Worm (Caenorhabditis elegans): ENCODE measurements around the gene elpc-4.

elpc-4 gene

DNA sequence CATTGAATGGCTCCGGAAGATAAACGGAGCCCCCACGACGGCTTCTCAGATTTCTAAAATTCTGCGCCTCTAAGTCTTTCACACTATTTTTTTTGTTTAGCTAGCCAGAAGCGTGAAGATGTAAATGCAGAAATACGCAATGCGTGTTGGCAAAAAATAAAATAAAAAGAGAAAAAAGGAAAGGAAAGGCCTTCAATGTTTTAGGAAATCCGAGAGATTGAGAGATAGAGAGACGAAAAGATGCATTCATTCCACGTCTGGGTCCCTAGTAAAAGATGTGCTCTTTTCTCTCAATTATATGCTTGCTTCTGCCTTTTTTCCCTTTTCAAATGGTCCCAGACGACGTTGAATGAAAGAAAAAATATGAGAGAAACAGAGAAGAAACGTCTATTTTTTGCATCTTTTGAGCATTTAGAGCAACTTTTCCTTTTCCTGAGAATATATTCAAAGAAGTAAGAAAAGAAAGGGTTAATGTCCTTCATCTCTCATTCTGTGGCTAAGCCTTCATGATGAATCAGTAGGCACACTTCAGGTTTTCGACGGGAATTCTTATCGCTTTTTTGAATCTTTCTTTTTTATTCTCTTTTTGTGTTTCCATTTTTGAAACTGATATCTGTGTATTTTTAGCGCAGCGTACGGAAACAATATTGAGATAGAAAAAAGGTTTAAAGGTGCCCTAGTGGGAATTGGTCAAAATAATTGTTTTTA lies 24.0 kb downstream of the elpc-4 start:
- no peak for TF ChIP-seq gmeb-1 (tag; optimal IDR thresholded peaks at IDR 0.05)
- TF ChIP-seq crh-2 (tag; optimal IDR thresholded peaks at IDR 0.05): peak; percentile 57
- TF ChIP-seq F13H6.1 (tag; optimal IDR thresholded peaks at IDR 0.05): peak; percentile 55
- no peak for TF ChIP-seq ceh-82 (tag; optimal IDR thresholded peaks at IDR 0.05)
- peak; percentile 8 for TF ChIP-seq Y55F3AM.14 (GFP tag; optimal IDR thresholded peaks at IDR 0.05)
- peak; percentile 28 for TF ChIP-seq mab-5 (tag; optimal IDR thresholded peaks at IDR 0.05)
- TF ChIP-seq R02D3.7 (tag; optimal IDR thresholded peaks at IDR 0.05): no peak
- TF ChIP-seq C34F6.9 (tag; optimal IDR thresholded peaks at IDR 0.05): peak; percentile 64
- peak; percentile 24 for TF ChIP-seq sma-9 (GFP tag; optimal IDR thresholded peaks at IDR 0.05)
- no peak for TF ChIP-seq sma-9 (tag; optimal IDR thresholded peaks at IDR 0.05)
- peak; percentile 29 for TF ChIP-seq lin-13 (GFP tag; optimal IDR thresholded peaks at IDR 0.05)
- TF ChIP-seq lsy-2 (tag; optimal IDR thresholded peaks at IDR 0.05): peak; percentile 25 to 53
- TF ChIP-seq nhr-129 (tag; optimal IDR thresholded peaks at IDR 0.05): peak; percentile 36
- TF ChIP-seq mdl-1 (tag; optimal IDR thresholded peaks at IDR 0.05): peak in 1 of 2 experiments; percentile 49
- TF ChIP-seq unc-55 (GFP tag; optimal IDR thresholded peaks at IDR 0.05): peak; percentile 65
- TF ChIP-seq nhr-237 (tag; optimal IDR thresholded peaks at IDR 0.05): no peak
- peak; percentile 53 for TF ChIP-seq zag-1 (tag; optimal IDR thresholded peaks at IDR 0.05)
- TF ChIP-seq peb-1 (tag; optimal IDR thresholded peaks at IDR 0.05): no peak

DNA sequence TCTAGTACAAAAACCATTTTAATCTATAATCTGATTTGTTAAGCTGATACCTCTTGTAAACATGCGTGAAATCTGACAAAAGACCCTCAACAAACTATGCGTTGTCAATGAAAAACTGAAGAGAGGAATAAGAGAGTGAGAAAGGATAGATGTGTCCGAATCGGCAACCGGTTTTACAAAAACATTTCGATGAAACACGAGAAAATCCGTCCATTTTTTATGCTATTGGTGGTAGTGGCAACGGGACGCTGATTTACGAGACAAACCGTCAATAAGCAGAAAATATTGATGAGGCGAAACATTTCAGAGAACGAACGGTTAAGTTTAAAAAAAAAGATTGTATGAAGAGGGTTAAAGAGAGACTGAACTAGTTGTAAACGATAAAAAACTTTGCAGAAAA lies 25.2 kb downstream of the elpc-4 start:
- TF ChIP-seq nhr-129 (tag; optimal IDR thresholded peaks at IDR 0.05): peak; percentile 10
- no peak for TF ChIP-seq nhr-12 (tag; optimal IDR thresholded peaks at IDR 0.05)
- peak; percentile 10 for TF ChIP-seq F13H6.1 (tag; optimal IDR thresholded peaks at IDR 0.05)
- TF ChIP-seq fos-1 (tag; optimal IDR thresholded peaks at IDR 0.05): peak; percentile 33
- TF ChIP-seq sma-9 (GFP tag; optimal IDR thresholded peaks at IDR 0.05): peak; percentile 48
- no peak for TF ChIP-seq sma-9 (tag; optimal IDR thresholded peaks at IDR 0.05)
- TF ChIP-seq nhr-237 (tag; optimal IDR thresholded peaks at IDR 0.05): no peak
- peak; percentile 81 for TF ChIP-seq nhr-25 (tag; optimal IDR thresholded peaks at IDR 0.05)
- no peak for TF ChIP-seq snpc-4 (tag; optimal IDR thresholded peaks at IDR 0.05)
- TF ChIP-seq nhr-6 (tag; optimal IDR thresholded peaks at IDR 0.05): peak; percentile 16
- TF ChIP-seq crh-2 (tag; optimal IDR thresholded peaks at IDR 0.05): peak; percentile 26
- peak; percentile 31 for TF ChIP-seq sma-3 (GFP tag; optimal IDR thresholded peaks at IDR 0.05)
- peak; percentile 46 for TF ChIP-seq nhr-21 (tag; optimal IDR thresholded peaks at IDR 0.05)
- no peak for TF ChIP-seq sem-4 (tag; optimal IDR thresholded peaks at IDR 0.05)

DNA sequence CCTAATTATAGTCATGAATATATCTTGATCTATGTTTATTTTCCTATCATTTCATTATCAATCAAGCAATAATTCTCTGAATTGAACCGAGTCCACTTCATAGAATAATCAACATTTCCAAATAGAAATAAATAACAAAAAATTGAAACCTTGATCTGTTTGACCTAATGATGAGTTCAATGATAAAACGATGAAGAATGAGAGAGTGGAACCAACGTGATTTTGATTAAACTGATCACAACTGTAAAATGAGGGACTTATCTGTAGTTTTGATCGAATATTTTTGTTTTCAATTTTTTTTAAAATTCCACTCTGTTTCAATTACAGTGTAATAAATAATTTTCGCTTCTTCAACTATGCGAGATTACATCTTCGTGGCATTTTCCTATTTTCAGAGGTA lies 26.1 kb downstream of the elpc-4 start:
- TF ChIP-seq elt-3 (tag; optimal IDR thresholded peaks at IDR 0.05) (no peak), sma-9 (GFP tag; optimal IDR thresholded peaks at IDR 0.05) (peak; percentile 66), sma-9 (tag; optimal IDR thresholded peaks at IDR 0.05) (no peak), nhr-25 (tag; optimal IDR thresholded peaks at IDR 0.05) (peak; percentile 68), C34F6.9 (tag; optimal IDR thresholded peaks at IDR 0.05) (no peak), blmp-1 (tag; optimal IDR thresholded peaks at IDR 0.05; ENCODE audit: insufficient read depth) (peak; percentile 16), mbf-1 (tag; optimal IDR thresholded peaks at IDR 0.05) (no peak), nhr-21 (tag; optimal IDR thresholded peaks at IDR 0.05) (peak; percentile 13), Y55F3AM.14 (GFP tag; optimal IDR thresholded peaks at IDR 0.05) (no peak), aly-2 (tag; optimal IDR thresholded peaks at IDR 0.05) (no peak), nhr-23 (tag; optimal IDR thresholded peaks at IDR 0.05) (no peak), dmd-4 (tag; optimal IDR thresholded peaks at IDR 0.05) (no peak), ZK546.5 (tag; optimal IDR thresholded peaks at IDR 0.05) (no peak)

DNA sequence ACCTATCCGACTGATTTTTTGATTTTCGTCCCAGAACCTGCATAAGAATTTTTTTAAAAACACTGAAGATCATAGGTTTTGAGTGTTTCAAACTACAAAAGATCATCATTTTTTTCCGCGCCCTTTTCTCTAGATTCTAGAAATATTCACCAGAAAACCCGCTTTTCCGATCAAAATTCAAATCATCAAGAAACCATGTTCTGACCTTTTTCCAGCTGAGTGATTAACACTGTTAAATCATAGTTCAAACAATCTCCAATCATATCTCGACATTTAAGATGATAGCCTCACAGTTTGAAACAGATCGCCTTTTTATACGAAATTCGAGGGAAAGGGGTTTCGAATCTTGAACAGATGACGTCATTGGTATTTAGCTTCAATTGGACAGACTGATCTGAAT lies 26.9 kb downstream of the elpc-4 start:
- TF ChIP-seq lin-13 (GFP tag; optimal IDR thresholded peaks at IDR 0.05) (no peak), fos-1 (tag; optimal IDR thresholded peaks at IDR 0.05) (peak; percentile 47)

DNA sequence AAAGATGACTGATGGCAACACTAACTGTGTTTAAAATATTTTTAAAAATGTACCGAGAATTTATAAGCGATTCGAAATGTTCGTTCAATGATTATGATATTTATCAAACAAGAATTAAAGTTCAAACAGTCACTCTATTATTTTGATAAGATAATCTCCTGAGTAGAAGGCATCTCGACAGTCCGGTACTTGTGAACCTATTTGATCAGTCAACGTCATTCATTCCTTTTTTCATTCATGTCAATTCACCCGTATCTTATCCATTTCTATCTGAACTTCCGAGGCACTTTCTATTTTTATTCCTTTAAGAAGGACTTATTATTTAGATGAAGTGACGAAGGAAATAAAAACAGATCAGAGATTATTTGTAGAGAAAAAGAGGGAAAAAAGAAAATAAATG lies 27.8 kb downstream of the elpc-4 start, which contains the start of gene nhr-258:
Gene nhr-258 (plus strand): TSS at position 365 of the 400 bp plus-strand sequence.
- TF ChIP-seq nhr-21 (tag; optimal IDR thresholded peaks at IDR 0.05) (peak; percentile 21), nhr-10 (tag; optimal IDR thresholded peaks at IDR 0.05) (no peak), nhr-129 (tag; optimal IDR thresholded peaks at IDR 0.05) (no peak), C34F6.9 (tag; optimal IDR thresholded peaks at IDR 0.05) (no peak), nhr-11 (tag; optimal IDR thresholded peaks at IDR 0.05) (no peak), unc-55 (GFP tag; optimal IDR thresholded peaks at IDR 0.05) (no peak), sma-9 (GFP tag; optimal IDR thresholded peaks at IDR 0.05) (peak; percentile 92), sma-9 (tag; optimal IDR thresholded peaks at IDR 0.05) (no peak), unc-39 (tag; optimal IDR thresholded peaks at IDR 0.05) (no peak), fos-1 (tag; optimal IDR thresholded peaks at IDR 0.05) (peak; percentile 31), mdl-1 (tag; optimal IDR thresholded peaks at IDR 0.05) (no peak), ama-1 (optimal IDR thresholded peaks at IDR 0.05) (no peak), snpc-4 (tag; optimal IDR thresholded peaks at IDR 0.05) (no peak), nhr-25 (tag; optimal IDR thresholded peaks at IDR 0.05) (no peak), ceh-82 (tag; optimal IDR thresholded peaks at IDR 0.05) (no peak), blmp-1 (tag; optimal IDR thresholded peaks at IDR 0.05; ENCODE audit: insufficient read depth) (peak; percentile 76), ztf-4 (tag; optimal IDR thresholded peaks at IDR 0.05) (no peak), zag-1 (tag; optimal IDR thresholded peaks at IDR 0.05) (no peak), elt-1 (tag; optimal IDR thresholded peaks at IDR 0.05) (no peak)
